Fruit fly (Drosophila melanogaster) whole organism, adult: ENCODE results near the gene CG32755.

Experiments used
- CG11617 ChIP-seq: fragments of 200-800 bp; sonication (Bioruptor generic); optimal IDR thresholded peaks from 2 replicates; lab custom pipeline; 2017; ENCODE audit warnings: mild to moderate bottlenecking, missing biosample characterization, missing genetic modification reagents, missing genetic modification characterization
- CG12768 ChIP-seq: fragments of 200-800 bp; sonication (Bioruptor generic); optimal IDR thresholded peaks from 2 replicates; lab custom pipeline; 2017; ENCODE audit warnings: missing biosample characterization, missing genetic modification characterization, mild to moderate bottlenecking, moderate library complexity, missing genetic modification reagents
- CG14711 ChIP-seq: fragments of 200-800 bp; sonication (Bioruptor generic); optimal IDR thresholded peaks from 2 replicates; lab custom pipeline; 2018; ENCODE audit warnings: missing biosample characterization, mild to moderate bottlenecking, missing genetic modification characterization, moderate library complexity
- CG1620 ChIP-seq: fragments of 200-800 bp; sonication (Bioruptor generic); optimal IDR thresholded peaks from 2 replicates; lab custom pipeline; 2016; ENCODE audit warnings: missing biosample characterization, missing genetic modification characterization
- CG33017 ChIP-seq: fragments of 200-800 bp; sonication (Bioruptor generic); optimal IDR thresholded peaks from 2 replicates; lab custom pipeline; 2018; ENCODE audit warnings: missing biosample characterization, mild to moderate bottlenecking, missing genetic modification characterization, moderate library complexity
- CG5204 ChIP-seq: fragments of 200-800 bp; sonication (Bioruptor generic); optimal IDR thresholded peaks from 2 replicates; lab custom pipeline; 2016; ENCODE audit warnings: missing biosample characterization, missing genetic modification characterization
- CG7045 ChIP-seq: fragments of 200-800 bp; sonication (Bioruptor generic); optimal IDR thresholded peaks from 2 replicates; lab custom pipeline; 2017; ENCODE audit warnings: missing biosample characterization, mild to moderate bottlenecking, missing genetic modification characterization
- CG7101 ChIP-seq: fragments of 200-800 bp; sonication (Bioruptor generic); optimal IDR thresholded peaks from 2 replicates; lab custom pipeline; 2018; ENCODE audit warnings: missing biosample characterization, mild to moderate bottlenecking, missing genetic modification characterization, moderate library complexity
- Clk ChIP-seq: fragments of 200-800 bp; sonication (Bioruptor generic); optimal IDR thresholded peaks from 2 replicates; lab custom pipeline; 2017; ENCODE audit warnings: missing biosample characterization, missing genetic modification characterization
- Hr96 ChIP-seq: fragments of 200-800 bp; sonication (Bioruptor generic); optimal IDR thresholded peaks from 2 replicates; lab custom pipeline; 2016; ENCODE audit warnings: missing biosample characterization, missing genetic modification characterization
- Mnt ChIP-seq: fragments of 200-800 bp; sonication (Bioruptor generic); optimal IDR thresholded peaks from 2 replicates; lab custom pipeline; 2016; ENCODE audit warnings: missing biosample characterization, mild to moderate bottlenecking, missing genetic modification characterization
- bab1 ChIP-seq: fragments of 200-800 bp; sonication (Bioruptor generic); optimal IDR thresholded peaks from 3 replicates; lab custom pipeline; 2019; ENCODE audit warnings: missing biosample characterization, mild to moderate bottlenecking, missing genetic modification characterization, moderate library complexity
- cic ChIP-seq: fragments of 200-800 bp; sonication (Bioruptor generic); optimal IDR thresholded peaks from 2 replicates; lab custom pipeline; 2017; ENCODE audit warnings: missing biosample characterization, mild to moderate bottlenecking, missing genetic modification characterization, moderate library complexity
- cnc ChIP-seq, 2 experiments: fragments of >200 bp; optimal IDR thresholded peaks; 2 replicates each; lab custom pipeline; 2017
- kay ChIP-seq: fragments of 200-800 bp; sonication (Bioruptor generic); peaks from one replicate; lab custom pipeline; 2016; ENCODE audit warnings: missing biosample characterization, missing genetic modification characterization, borderline replicate concordance
- ovo ChIP-seq: fragments of 200-800 bp; sonication (Bioruptor generic); optimal IDR thresholded peaks from 2 replicates; lab custom pipeline; 2016; ENCODE audit warnings: missing biosample characterization, missing genetic modification characterization
- pad ChIP-seq: fragments of 200-800 bp; sonication (Bioruptor generic); optimal IDR thresholded peaks from 3 replicates; lab custom pipeline; 2017; ENCODE audit warnings: missing biosample characterization, missing genetic modification characterization, mild to moderate bottlenecking, moderate library complexity, missing genetic modification reagents
- tj ChIP-seq: fragments of 200-800 bp; sonication (Bioruptor generic); optimal IDR thresholded peaks from 3 replicates; lab custom pipeline; 2017; ENCODE audit warnings: missing biosample characterization, mild to moderate bottlenecking, missing genetic modification characterization, moderate library complexity
- toe ChIP-seq: fragments of 200-800 bp; sonication (Bioruptor generic); optimal IDR thresholded peaks from 2 replicates; lab custom pipeline; 2016; ENCODE audit warnings: missing biosample characterization, missing genetic modification characterization

The CG32755 gene

dm6 chrX:5974358-5975143 is 24.5 kb downstream of the CG32755 start:
- no peak for TF ChIP-seq CG11617

dm6 chrX:5977113-5977512 is 27.1 kb downstream of the CG32755 start:
- TF ChIP-seq toe (GFP tag; lab: Kevin White, UChicago) (no peak), kay (GFP tag; lab: Kevin White, UChicago) (peak; percentile 17)

dm6 chrX:5977769-5978168 is 27.7 kb downstream of the CG32755 start:
- no peak for TF ChIP-seq Clk
- no peak for TF ChIP-seq CG7101
- no peak for TF ChIP-seq Mnt (GFP tag; lab: Kevin White, UChicago)
- no peak for TF ChIP-seq Hr96
- no peak for TF ChIP-seq CG7045 (GFP tag; lab: Kevin White, UChicago)
- no peak for TF ChIP-seq bab1 (GFP tag; lab: Kevin White, UChicago)
- TF ChIP-seq kay (GFP tag; lab: Kevin White, UChicago), result no peak
- TF ChIP-seq CG11617, result no peak
- TF ChIP-seq cic (GFP tag; lab: Kevin White, UChicago), result no peak
- TF ChIP-seq pad (GFP tag; lab: Kevin White, UChicago), result no peak
- no peak for TF ChIP-seq ovo (GFP tag; lab: Kevin White, UChicago)
- TF ChIP-seq CG12768 (GFP tag; lab: Kevin White, UChicago), result no peak
- TF ChIP-seq CG5204 (GFP tag; lab: Kevin White, UChicago), result no peak
- TF ChIP-seq tj, result no peak
- TF ChIP-seq toe (GFP tag; lab: Kevin White, UChicago), result no peak
- no peak for TF ChIP-seq CG14711

dm6 chrX:5980883-5981282 is 30.8 kb downstream of the CG32755 start:
- TF ChIP-seq CG14711 (peak; percentile 28), ovo (GFP tag; lab: Kevin White, UChicago) (no peak), CG7101 (no peak), bab1 (GFP tag; lab: Kevin White, UChicago) (no peak), CG5204 (GFP tag; lab: Kevin White, UChicago) (no peak)

- TF ChIP-seq CG7045 (GFP tag; lab: Kevin White, UChicago) (no peak), toe (GFP tag; lab: Kevin White, UChicago) (no peak), Mnt (GFP tag; lab: Kevin White, UChicago) (no peak), CG5204 (GFP tag; lab: Kevin White, UChicago) (no peak), Hr96 (no peak), Clk (no peak), CG33017 (tag; lab: Kevin White, UChicago) (no peak), pad (GFP tag; lab: Kevin White, UChicago) (no peak), cic (GFP tag; lab: Kevin White, UChicago) (no peak), CG7101 (no peak), CG12768 (GFP tag; lab: Kevin White, UChicago) (no peak), ovo (GFP tag; lab: Kevin White, UChicago) (no peak), CG11617 (no peak), CG1620 (GFP tag; lab: Kevin White, UChicago) (no peak), CG14711 (no peak)
These were observed 31.4 kb downstream of the CG32755 start for dm6 chrX:5981410-5981809.

dm6 chrX:5983390-5983789 is 33.3 kb downstream of the CG32755 start:
- TF ChIP-seq bab1 (GFP tag; lab: Kevin White, UChicago) (no peak), pad (GFP tag; lab: Kevin White, UChicago) (no peak)

- peak; percentile 89 for TF ChIP-seq kay (GFP tag; lab: Kevin White, UChicago)
- TF ChIP-seq cnc (optimal IDR thresholded peaks at IDR 0.05; lab: Kevin White, UChicago), result no peak
These were observed 37.3 kb downstream of the CG32755 start for dm6 chrX:5987362-5987761.

dm6 chrX:5988088-5988987 is 38.3 kb downstream of the CG32755 start, which contains the start of gene CG5966:
Gene CG5966, plus strand, starts transcription at chrX:5988791.
- TF ChIP-seq kay (GFP tag; lab: Kevin White, UChicago), result peak; percentile 67
- no peak for TF ChIP-seq pad (GFP tag; lab: Kevin White, UChicago)
- peak; percentile 25 for TF ChIP-seq ovo (GFP tag; lab: Kevin White, UChicago)
- TF ChIP-seq CG1620 (GFP tag; lab: Kevin White, UChicago), result no peak
- TF ChIP-seq Hr96, result peak; percentile 33
- TF ChIP-seq CG7045 (GFP tag; lab: Kevin White, UChicago), result no peak
- TF ChIP-seq CG14711, result no peak
